Fruit fly (Drosophila melanogaster): ENCODE measurements around the gene CG14143.

Gene CG14143

dm6 chr3L:11123598-11124284, 11.0 kb upstream of the CG14143 start (continued):
- TF ChIP-seq CG18262 (tag; optimal IDR thresholded peaks at IDR 0.05) (no peak), CG17361 (GFP tag; IDR thresholded peaks at IDR 0.05) (no peak), croc (GFP tag; conservative IDR thresholded peaks at IDR 0.05) (no peak), Med (GFP tag) (peak; percentile 3), CG6272 (GFP tag; IDR thresholded peaks at IDR 0.05) (no peak), MTF-1 (GFP tag; optimal IDR thresholded peaks at IDR 0.05; ENCODE audit: borderline replicate concordance) (no peak), Myb (GFP tag; optimal IDR thresholded peaks at IDR 0.05) (no peak), br (optimal IDR thresholded peaks at IDR 0.05) (no peak), Sox102F (GFP tag; optimal IDR thresholded peaks at IDR 0.05) (no peak), wor (GFP tag; IDR thresholded peaks at IDR 0.05) (no peak)

dm6 chr3L:11124439-11124838, 10.3 kb upstream of the CG14143 start:
- TF ChIP-seq Hr3 (GFP tag; optimal IDR thresholded peaks at IDR 0.05), result no peak
- TF ChIP-seq Rfx (GFP tag; IDR thresholded peaks at IDR 0.05), result 0 out of 2 replicates have a peak, but pooled peaks have one; percentile 20
- TF ChIP-seq ind (GFP tag; optimal IDR thresholded peaks at IDR 0.05), result no peak
- TF ChIP-seq bsh (GFP tag; optimal IDR thresholded peaks at IDR 0.05), result peak in 1 of 2 experiments; percentile 10
- no peak for TF ChIP-seq gcm (GFP tag; optimal IDR thresholded peaks at IDR 0.05)
- TF ChIP-seq CG31441 (GFP tag; IDR thresholded peaks at IDR 0.05), result peak; percentile 32; the same call in 1 of the 2 replicates
- TF ChIP-seq grau (tag; optimal IDR thresholded peaks at IDR 0.05), result peak; percentile 89
- no peak for TF ChIP-seq pfk (GFP tag; optimal IDR thresholded peaks at IDR 0.05)
- no peak for TF ChIP-seq dmrt11E (tag; optimal IDR thresholded peaks at IDR 0.05)
- TF ChIP-seq nmo (GFP tag; optimal IDR thresholded peaks at IDR 0.05), result peak; percentile 14
- TF ChIP-seq lilli (GFP tag; optimal IDR thresholded peaks at IDR 0.05), result peak; percentile 37
- peak; percentile 23 for TF ChIP-seq NfI (GFP tag; optimal IDR thresholded peaks at IDR 0.05)
- TF ChIP-seq gem (tag; optimal IDR thresholded peaks at IDR 0.05), result peak; percentile 52
- TF ChIP-seq CG17361 (GFP tag; IDR thresholded peaks at IDR 0.05), result peak; percentile 34; the same call in 1 of the 3 replicates
- no peak for TF ChIP-seq psq (GFP tag; optimal IDR thresholded peaks at IDR 0.05)
- TF ChIP-seq HLH3B (GFP tag; IDR thresholded peaks at IDR 0.05), result 0 out of 2 replicates have a peak, but pooled peaks have one; percentile 21
- no peak for TF ChIP-seq CG17186 (GFP tag; optimal IDR thresholded peaks at IDR 0.05)
- peak; percentile 1 for TF ChIP-seq CG18599 (GFP tag; optimal IDR thresholded peaks at IDR 0.05)
- peak; percentile 27 for TF ChIP-seq CG10979 (tag; optimal IDR thresholded peaks at IDR 0.05)
- no peak for TF ChIP-seq NK7.1 (GFP tag; optimal IDR thresholded peaks at IDR 0.05)
- TF ChIP-seq pita (GFP tag; optimal IDR thresholded peaks at IDR 0.05), result no peak
- no peak for TF ChIP-seq Hmr (GFP tag; optimal IDR thresholded peaks at IDR 0.05)
- no peak for TF ChIP-seq CG11560 (tag; IDR thresholded peaks at IDR 0.05)
- no peak for TF ChIP-seq CG9437 (GFP tag; optimal IDR thresholded peaks at IDR 0.05)
- no peak for TF ChIP-seq aop (GFP tag; IDR thresholded peaks at IDR 0.05)
- peak; percentile 16 for TF ChIP-seq Blimp-1 (GFP tag; optimal IDR thresholded peaks at IDR 0.05)
- TF ChIP-seq phol (tag; optimal IDR thresholded peaks at IDR 0.05), result peak; percentile 13
- TF ChIP-seq CG7556 (GFP tag; optimal IDR thresholded peaks at IDR 0.05), result peak; percentile 6
- peak; percentile 11 for TF ChIP-seq Ssrp (tag; optimal IDR thresholded peaks at IDR 0.05)
- no peak for TF ChIP-seq luna (GFP tag; optimal IDR thresholded peaks at IDR 0.05)
- no peak for TF ChIP-seq hth (optimal IDR thresholded peaks at IDR 0.05)
- peak; percentile 30 for TF ChIP-seq unpg (GFP tag; optimal IDR thresholded peaks at IDR 0.05)
- TF ChIP-seq p53 (GFP tag; optimal IDR thresholded peaks at IDR 0.05), result no peak
- TF ChIP-seq lmd (GFP tag; IDR thresholded peaks at IDR 0.05), result 0 out of 2 replicates have a peak, but pooled peaks have one; percentile 13
- no peak for TF ChIP-seq CG10565 (GFP tag; optimal IDR thresholded peaks at IDR 0.05)
- no peak for TF ChIP-seq CG10209 (GFP tag; optimal IDR thresholded peaks at IDR 0.05)
- TF ChIP-seq CG18619 (GFP tag; optimal IDR thresholded peaks at IDR 0.05), result no peak
- peak; percentile 17 for TF ChIP-seq CG7839 (tag; optimal IDR thresholded peaks at IDR 0.05)
- no peak for TF ChIP-seq MTF-1 (GFP tag; optimal IDR thresholded peaks at IDR 0.05; ENCODE audit: borderline replicate concordance)
- TF ChIP-seq tin (GFP tag; optimal IDR thresholded peaks at IDR 0.05), result no peak

Measured in whole organism, embryonic.